Fruit fly (Drosophila melanogaster): ENCODE results near the gene CG12229.

Gene CG12229

DNA sequence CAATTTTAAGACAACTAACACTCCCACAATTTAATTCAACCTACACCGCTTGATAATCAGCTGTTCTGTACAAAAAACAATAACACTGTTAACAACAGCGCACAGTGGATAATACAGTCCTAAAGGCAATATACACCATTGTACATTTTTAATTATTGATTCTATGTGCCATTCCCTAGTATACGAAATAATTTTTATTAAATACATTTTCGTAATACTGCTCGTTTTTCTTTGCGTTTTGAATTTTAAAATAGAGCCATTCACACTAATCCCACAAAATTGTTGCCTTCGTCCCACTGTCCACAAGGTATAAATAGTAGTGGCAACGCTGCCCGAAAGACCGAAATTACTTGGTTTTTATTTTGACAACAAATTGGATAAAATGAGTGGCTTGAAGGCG is 2.7 kb downstream of the CG12229 start, which contains the start of the genes Coq4 and CG32176 (continued):
- TF ChIP-seq CG10654 (GFP tag; optimal IDR thresholded peaks at IDR 0.05) (peak; percentile 99), tll (GFP tag; optimal IDR thresholded peaks at IDR 0.05) (peak in 1 of 2 experiments; percentile 32), btn (GFP tag; optimal IDR thresholded peaks at IDR 0.05) (peak; percentile 94), CG30431 (GFP tag; optimal IDR thresholded peaks at IDR 0.05) (peak; percentile 97), bsh (GFP tag; optimal IDR thresholded peaks at IDR 0.05) (peak; percentile 73 to 98), CG6175 (GFP tag; IDR thresholded peaks at IDR 0.05) (peak; percentile 96), CG14860 (GFP tag; IDR thresholded peaks at IDR 0.05; ENCODE audit: partially characterized antibody) (peak; percentile 73), CG16863 (GFP tag; optimal IDR thresholded peaks at IDR 0.05) (peak; percentile 98), Asciz (GFP tag; optimal IDR thresholded peaks at IDR 0.05) (peak; percentile 91), Elba2 (GFP tag; optimal IDR thresholded peaks at IDR 0.05) (peak; percentile 91), NC2α (GFP tag; optimal IDR thresholded peaks at IDR 0.05) (peak; percentile 96), CG8281 (tag; optimal IDR thresholded peaks at IDR 0.05) (peak; percentile 89), chm (GFP tag; IDR thresholded peaks at IDR 0.05) (peak; percentile 98), CG4617 (GFP tag; optimal IDR thresholded peaks at IDR 0.05; ENCODE audit: borderline replicate concordance) (peak; percentile 99), CG18476 (GFP tag; optimal IDR thresholded peaks at IDR 0.05) (peak; percentile 97), CrebB (tag; optimal IDR thresholded peaks at IDR 0.05) (peak; percentile 97), NfI (GFP tag; optimal IDR thresholded peaks at IDR 0.05) (peak; percentile 98), Dek (tag; optimal IDR thresholded peaks at IDR 0.05) (peak; percentile 97), CG3407 (GFP tag; optimal IDR thresholded peaks at IDR 0.05) (peak; percentile 93), CG9797 (GFP tag; optimal IDR thresholded peaks at IDR 0.05) (no peak), CG8388 (GFP tag; optimal IDR thresholded peaks at IDR 0.05) (peak; percentile 97), ato (GFP tag; IDR thresholded peaks at IDR 0.05; ENCODE audit: partially characterized antibody) (peak; percentile 48), CG16815 (GFP tag; optimal IDR thresholded peaks at IDR 0.05) (peak; percentile 99), crol (GFP tag; IDR thresholded peaks at IDR 0.05) (peak; percentile 69), Atf-2 (GFP tag; optimal IDR thresholded peaks at IDR 0.05) (peak; percentile 98), Scr (GFP tag; IDR thresholded peaks at IDR 0.05; ENCODE audit: partially characterized antibody) (peak; percentile 48), exex (tag; optimal IDR thresholded peaks at IDR 0.05) (peak; percentile 83), sens (GFP tag) (peak; percentile 100), pita (GFP tag; optimal IDR thresholded peaks at IDR 0.05) (no peak), hkb (optimal IDR thresholded peaks at IDR 0.05) (peak; percentile 46), hkb (GFP tag; IDR thresholded peaks at IDR 0.05) (peak; percentile 97), CG3726 (GFP tag; IDR thresholded peaks at IDR 0.05) (peak; percentile 98), shn (GFP tag; optimal IDR thresholded peaks at IDR 0.05) (peak; percentile 99), seq (GFP tag; IDR thresholded peaks at IDR 0.05) (peak; percentile 97), knrl (GFP tag; IDR thresholded peaks at IDR 0.05; ENCODE audit: partially characterized antibody) (peak; percentile 71), fd64A (GFP tag; optimal IDR thresholded peaks at IDR 0.05) (peak; percentile 91), CG4282 (GFP tag; optimal IDR thresholded peaks at IDR 0.05) (peak; percentile 99), CG17361 (GFP tag; IDR thresholded peaks at IDR 0.05) (peak; percentile 97), CG1832 (GFP tag; optimal IDR thresholded peaks at IDR 0.05) (no peak), Side (GFP tag; optimal IDR thresholded peaks at IDR 0.05) (peak; percentile 98), CG11456 (GFP tag; IDR thresholded peaks at IDR 0.05) (peak; percentile 98), Rfx (GFP tag; IDR thresholded peaks at IDR 0.05) (peak; percentile 99), jing (GFP tag; optimal IDR thresholded peaks at IDR 0.05) (peak; percentile 97), slp2 (GFP tag; optimal IDR thresholded peaks at IDR 0.05) (peak; percentile 98), tx (GFP tag; optimal IDR thresholded peaks at IDR 0.05) (peak; percentile 98), CG2129 (GFP tag; IDR thresholded peaks at IDR 0.05; ENCODE audit: partially characterized antibody) (no peak), CG12659 (GFP tag; optimal IDR thresholded peaks at IDR 0.05) (peak; percentile 98), eyg (GFP tag; optimal IDR thresholded peaks at IDR 0.05) (peak; percentile 97), CG13123 (GFP tag; optimal IDR thresholded peaks at IDR 0.05) (peak; percentile 96), HmgZ (tag; optimal IDR thresholded peaks at IDR 0.05) (peak; percentile 99), stc (GFP tag; IDR thresholded peaks at IDR 0.05) (peak; percentile 97)
